Worm (Caenorhabditis elegans) whole organism, L4/young adult: ENCODE data around the gene npr-16.

Experiments used
- W03F9.2 ChIP-seq: fragments of 150-350 bp; optimal IDR thresholded peaks from 2 replicates; lab custom pipeline; 2014; ENCODE audit warnings: missing biosample characterization, missing genetic modification characterization
- him-1 ChIP-seq: sonication (generic microtip); optimal IDR thresholded peaks from 2 replicates; lab custom pipeline; 2016; ENCODE audit warnings: missing genotype, missing genetic modification reagents, missing genetic modification characterization, missing compliant biosample characterization

The npr-16 gene

DNA sequence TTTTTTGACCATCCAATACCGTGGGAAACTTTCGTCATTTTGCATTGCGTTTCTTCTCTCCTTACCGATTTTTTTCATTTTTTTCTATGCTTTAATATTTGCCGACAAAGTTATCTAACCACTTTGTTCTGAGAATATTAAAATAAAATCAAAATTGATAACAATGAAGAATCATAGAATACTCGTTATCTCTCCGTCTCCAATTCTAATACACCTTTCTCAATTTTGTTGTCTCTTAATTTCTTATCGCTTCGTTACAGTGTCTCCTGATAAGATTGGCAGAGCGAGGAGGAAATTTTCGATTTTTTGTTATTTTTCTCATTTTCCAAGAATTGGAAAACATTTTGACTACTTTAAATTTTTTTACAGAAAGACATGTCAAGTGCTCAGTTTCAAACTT lies 57.6 kb downstream of the npr-16 start, which contains the start of gene ckc-1:
TSS of gene ckc-1 (plus strand) at position 368 of the 400 bp plus-strand sequence.
- TF ChIP-seq W03F9.2 (tag; lab: Kevin White, UChicago) (peak; percentile 6), him-1 (tag; lab: Kevin White, UChicago) (no peak)
